Worm (Caenorhabditis elegans): ENCODE data around the gene smap-1.

The smap-1 gene

ce11 chrIII:10730510-10730909, 9.1 kb downstream of the smap-1 start, which contains the start of gene tat-3:
TSS of gene tat-3 (minus strand) at chrIII:10730705.
- TF ChIP-seq hif-1 (tag; optimal IDR thresholded peaks at IDR 0.05) (no peak), mxl-2 (GFP tag; conservative IDR thresholded peaks at IDR 0.05) (no peak), zag-1 (tag; optimal IDR thresholded peaks at IDR 0.05) (no peak), nhr-111 (GFP tag; optimal IDR thresholded peaks at IDR 0.05) (no peak), snpc-4 (tag; optimal IDR thresholded peaks at IDR 0.05) (no peak), mdt-29 (GFP tag; IDR thresholded peaks at IDR 0.05) (no peak), F44E2.7 (GFP tag; IDR thresholded peaks at IDR 0.05) (no peak), ama-1 (optimal IDR thresholded peaks at IDR 0.05) (no peak), spr-1 (tag; optimal IDR thresholded peaks at IDR 0.05) (no peak), dmd-9 (GFP tag; IDR thresholded peaks at IDR 0.05) (no peak), zip-11 (GFP tag; IDR thresholded peaks at IDR 0.05) (no peak), ceh-32 (tag; optimal IDR thresholded peaks at IDR 0.05; ENCODE audit: poor library complexity) (no peak), ztf-11 (tag; optimal IDR thresholded peaks at IDR 0.05) (no peak), nhr-6 (tag; optimal IDR thresholded peaks at IDR 0.05) (no peak), ZK337.2 (GFP tag; IDR thresholded peaks at IDR 0.05) (no peak), daf-12 (tag; optimal IDR thresholded peaks at IDR 0.05) (no peak), nhr-48 (tag; optimal IDR thresholded peaks at IDR 0.05) (no peak), php-3 (GFP tag; IDR thresholded peaks at IDR 0.05) (no peak), lin-15B (tag; optimal IDR thresholded peaks at IDR 0.05) (no peak), pqm-1 (tag; optimal IDR thresholded peaks at IDR 0.05) (no peak)

- peak; percentile 48 for TF ChIP-seq mes-2 (tag; optimal IDR thresholded peaks at IDR 0.05; ENCODE audit: poor library complexity, severe bottlenecking)
- TF ChIP-seq hmg-1.1 (GFP tag; IDR thresholded peaks at IDR 0.05) = no peak
These were observed 18.5 kb downstream of the smap-1 start for ce11 chrIII:10721056-10721455.

DNA sequence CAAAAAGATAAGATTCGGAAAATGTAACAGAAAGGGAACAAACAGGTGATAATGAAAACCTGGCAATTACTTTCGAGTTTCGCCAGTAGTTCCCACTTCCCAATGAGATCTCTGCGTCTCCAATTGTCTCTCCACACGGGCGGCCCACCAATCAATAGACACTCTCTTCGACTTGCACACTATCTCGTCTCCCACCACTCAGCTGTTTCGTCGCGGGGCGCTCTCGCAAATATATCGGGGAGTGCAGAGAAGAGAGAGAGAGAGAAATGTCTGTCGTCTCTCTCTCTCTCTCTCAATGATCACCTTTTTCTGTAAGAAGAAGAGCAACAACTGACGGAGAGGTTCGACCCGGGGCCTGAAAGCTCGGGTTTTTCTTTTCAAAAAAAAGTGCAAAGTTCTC, 19.4 kb downstream of the smap-1 start:
- no peak for TF ChIP-seq Y75B8A.6 (GFP tag; IDR thresholded peaks at IDR 0.05)
- TF ChIP-seq cey-2 (tag; optimal IDR thresholded peaks at IDR 0.05; ENCODE audit: borderline replicate concordance, insufficient read depth) = no peak
- TF ChIP-seq T26A8.4 (GFP tag; IDR thresholded peaks at IDR 0.05) = peak; percentile 79
- TF ChIP-seq ceh-82 (tag; optimal IDR thresholded peaks at IDR 0.05) = no peak
- TF ChIP-seq snpc-1.2 (GFP tag; IDR thresholded peaks at IDR 0.05) = peak; percentile 17; the same call in 1 of the 2 replicates
- TF ChIP-seq tag-97 (GFP tag; IDR thresholded peaks at IDR 0.05) = no peak
- no peak for TF ChIP-seq ceh-62 (tag; optimal IDR thresholded peaks at IDR 0.05)
- peak; percentile 52; the same call in 1 of the 2 replicates for TF ChIP-seq tra-1 (GFP tag; IDR thresholded peaks at IDR 0.05)
- peak; percentile 32 for TF ChIP-seq spr-1 (tag; optimal IDR thresholded peaks at IDR 0.05)
- TF ChIP-seq unc-62 (GFP tag; optimal IDR thresholded peaks at IDR 0.05 in 1 of 2) = no peak
- TF ChIP-seq unc-62 (tag; optimal IDR thresholded peaks at IDR 0.05) = no peak
- TF ChIP-seq lsy-2 (tag; optimal IDR thresholded peaks at IDR 0.05) = peak; percentile 51 to 81
- no peak for TF ChIP-seq daf-19 (GFP tag; conservative IDR thresholded peaks at IDR 0.05)
- TF ChIP-seq egl-43 (GFP tag; IDR thresholded peaks at IDR 0.05) = peak; percentile 79
- peak; percentile 50; the same call in 1 of the 2 replicates for TF ChIP-seq pha-4 (GFP tag; IDR thresholded peaks at IDR 0.05)
- TF ChIP-seq pha-4 (tag; optimal IDR thresholded peaks at IDR 0.05) = peak; percentile 38
- TF ChIP-seq dmd-6 (GFP tag; IDR thresholded peaks at IDR 0.05) = peak; percentile 94
- peak; percentile 85 for TF ChIP-seq nhr-28 (tag; optimal IDR thresholded peaks at IDR 0.05)
- TF ChIP-seq F26F4.8 (GFP tag; conservative IDR thresholded peaks at IDR 0.05) = no peak
- no peak for TF ChIP-seq ZK546.5 (tag; optimal IDR thresholded peaks at IDR 0.05)
- TF ChIP-seq egl-27 (tag; optimal IDR thresholded peaks at IDR 0.05) = no peak
- TF ChIP-seq nhr-111 (GFP tag; optimal IDR thresholded peaks at IDR 0.05) = no peak
- peak; percentile 100 for TF ChIP-seq hlh-11 (tag; optimal IDR thresholded peaks at IDR 0.05)
- no peak for TF ChIP-seq spr-3 (GFP tag; optimal IDR thresholded peaks at IDR 0.05)
- TF ChIP-seq lin-15B (tag; optimal IDR thresholded peaks at IDR 0.05) = no peak
- TF ChIP-seq ztf-7 (tag; optimal IDR thresholded peaks at IDR 0.05) = no peak
- peak; percentile 56 for TF ChIP-seq nhr-25 (tag; optimal IDR thresholded peaks at IDR 0.05; ENCODE audit: borderline replicate concordance, insufficient read depth)
- TF ChIP-seq nhr-76 (tag; optimal IDR thresholded peaks at IDR 0.05) = no peak
- 0 out of 2 replicates have a peak, but pooled peaks have one; percentile 54 for TF ChIP-seq Y105C5A.15 (GFP tag; IDR thresholded peaks at IDR 0.05)
- no peak for TF ChIP-seq lin-29 (GFP tag; IDR thresholded peaks at IDR 0.05)
- TF ChIP-seq daf-8 (GFP tag; IDR thresholded peaks at IDR 0.05) = no peak

Measured in whole organism, L4 larva.